Worm (Caenorhabditis elegans) whole organism, early embryonic: ENCODE measurements around the gene str-10.

Experiments used
- B0310.2 ChIP-seq: sonication (generic microtip); optimal IDR thresholded peaks from 2 replicates; lab custom pipeline; 2016; ENCODE audit warnings: mild to moderate bottlenecking, missing genetic modification characterization, missing compliant biosample characterization
- ama-1 ChIP-seq: fragments of 150-350 bp; optimal IDR thresholded peaks from 2 replicates; lab custom pipeline; 2014
- ceh-13 ChIP-seq: fragments of 200-800 bp; sonication (Bioruptor generic); optimal IDR thresholded peaks from 2 replicates; lab custom pipeline; 2018; ENCODE audit warnings: mild to moderate bottlenecking, missing genetic modification characterization, missing compliant biosample characterization
- flt-1 ChIP-seq: fragments of 200-800 bp; sonication (Bioruptor generic); IDR thresholded peaks from 2 replicates; pipeline ENCODE4 v1.3.6; 2022; ENCODE audit warnings: missing genetic modification characterization, missing compliant biosample characterization
- hmg-4 ChIP-seq: fragments of 200-800 bp; sonication (Bioruptor generic); optimal IDR thresholded peaks from 2 replicates; lab custom pipeline; 2018; ENCODE audit warnings: mild to moderate bottlenecking, missing genetic modification characterization, missing compliant biosample characterization
- hnd-1 ChIP-seq: sonication (generic microtip); optimal IDR thresholded peaks from 2 replicates; lab custom pipeline; 2016; ENCODE audit warnings: missing genetic modification characterization, missing compliant biosample characterization
- sea-1 ChIP-seq: fragments of 200-800 bp; sonication (Bioruptor generic); conservative IDR thresholded peaks from 2 replicates; pipeline ENCODE4 v1.3.6; 2022; ENCODE audit warnings: missing genetic modification characterization, missing compliant biosample characterization
- tbx-11 ChIP-seq: fragments of 200-800 bp; sonication (Bioruptor generic); IDR thresholded peaks from 2 replicates; pipeline ENCODE4 v1.3.6; 2022; ENCODE audit warnings: missing genetic modification characterization, missing compliant biosample characterization
- tra-4 ChIP-seq: sonication (generic microtip); optimal IDR thresholded peaks from 2 replicates; lab custom pipeline; 2017; ENCODE audit warnings: missing genetic modification characterization, missing compliant biosample characterization

- no peak for TF ChIP-seq ama-1 (lab: Kevin White, UChicago)
- no peak for TF ChIP-seq tra-4 (tag; lab: Kevin White, UChicago)
- TF ChIP-seq flt-1, result no peak
- TF ChIP-seq B0310.2 (tag; lab: Kevin White, UChicago), result no peak
- no peak for TF ChIP-seq tbx-11 (GFP tag; lab: Robert Waterston, UW)
- TF ChIP-seq hnd-1 (tag; lab: Kevin White, UChicago), result no peak
- TF ChIP-seq sea-1 (GFP tag; lab: Robert Waterston, UW), result no peak
- no peak for TF ChIP-seq hmg-4 (GFP tag; lab: Kevin White, UChicago)
- TF ChIP-seq ceh-13 (GFP tag; lab: Kevin White, UChicago), result no peak
Observed at ce11 chrX:13122191-13122590, 39.8 kb downstream of the str-10 start, which contains the start of gene snx-17.
